Worm (Caenorhabditis elegans) whole organism, midembryonic: ENCODE results near the gene ZK896.4.

ENCODE experiments used
- T22C8.4 ChIP-seq: fragments of 200-800 bp; sonication (Bioruptor generic); IDR thresholded peaks from 2 replicates; pipeline ENCODE4 v1.3.6; 2022; ENCODE audit warnings: missing genetic modification characterization, missing compliant biosample characterization
- flt-1 ChIP-seq: fragments of 200-800 bp; sonication (Bioruptor generic); IDR thresholded peaks from 2 replicates; pipeline ENCODE4 v1.3.6; 2022; ENCODE audit warnings: missing genetic modification characterization, missing compliant biosample characterization
- med-1 ChIP-seq: sonication (generic microtip); optimal IDR thresholded peaks from 2 replicates; lab custom pipeline; 2017; ENCODE audit warnings: missing genetic modification characterization, mild to moderate bottlenecking, missing compliant biosample characterization, antibody characterized with exemption, missing genetic modification reagents; ENCODE audit not compliant: insufficient read depth

ce11 chrIV:12911990-12912389 is 28.9 kb upstream of the ZK896.4 start, which contains the start of gene K08D8.5:
- TF ChIP-seq flt-1 (no peak), T22C8.4 (GFP tag; lab: Robert Waterston, UW) (no peak), med-1 (GFP tag; lab: Kevin White, UChicago) (no peak)
